Fruit fly (Drosophila melanogaster): ENCODE results near the gene CG2006.
A peak's percentile ranks its signal among the peaks of the same experiment; 100 is the strongest.

- TF ChIP-seq EcR (GFP tag; optimal IDR thresholded peaks at IDR 0.05) (no peak), CG10348 (GFP tag; IDR thresholded peaks at IDR 0.05) (no peak), CG32121 (GFP tag; IDR thresholded peaks at IDR 0.05) (no peak), fd96Ca (GFP tag; IDR thresholded peaks at IDR 0.05) (peak; percentile 46; the same call in 1 of the 3 replicates), CG15710 (tag; optimal IDR thresholded peaks at IDR 0.05) (peak; percentile 68), CG14655 (GFP tag; optimal IDR thresholded peaks at IDR 0.05) (peak; percentile 66), CG17806 (tag; optimal IDR thresholded peaks at IDR 0.05) (peak; percentile 80), CG8301 (tag; optimal IDR thresholded peaks at IDR 0.05) (peak; percentile 41)
Observed at dm6 chr3R:29522164-29522563, 32.9 kb downstream of the CG2006 start.
